Worm (Caenorhabditis elegans) whole organism, mixed stage, embryonic: Measurements from ENCODE around the gene nhr-86.

ENCODE experiments used
- M03D4.4 ChIP-seq: sonication (generic microtip); optimal IDR thresholded peaks from 2 replicates; lab custom pipeline; 2017; ENCODE audit warnings: mild to moderate bottlenecking, missing genetic modification characterization, missing compliant biosample characterization
- bed-3 ChIP-seq: fragments of 200-800 bp; sonication (Bioruptor generic); optimal IDR thresholded peaks from 3 replicates; lab custom pipeline; 2018; ENCODE audit warnings: mild to moderate bottlenecking, missing genetic modification characterization, moderate library complexity, missing compliant biosample characterization
- blmp-1 ChIP-seq: fragments of 150-350 bp; optimal IDR thresholded peaks from 2 replicates; lab custom pipeline; 2014; ENCODE audit warnings: missing biosample characterization, missing genetic modification characterization
- ceh-43 ChIP-seq: fragments of 200-800 bp; sonication (Bioruptor generic); optimal IDR thresholded peaks from 2 replicates; lab custom pipeline; 2018; ENCODE audit warnings: mild to moderate bottlenecking, missing genetic modification characterization, moderate library complexity, missing compliant biosample characterization
- ceh-83 ChIP-seq: fragments of 200-800 bp; sonication (Bioruptor generic); optimal IDR thresholded peaks from 2 replicates; lab custom pipeline; 2018; ENCODE audit warnings: mild to moderate bottlenecking, missing genetic modification characterization, missing compliant biosample characterization
- ces-1 ChIP-seq: fragments of 150-350 bp; optimal IDR thresholded peaks from 2 replicates; lab custom pipeline; 2014; ENCODE audit warnings: missing biosample characterization, missing genetic modification reagents, missing genetic modification characterization
- cnd-1 ChIP-seq: fragments of 200-800 bp; sonication (Bioruptor generic); optimal IDR thresholded peaks from 2 replicates; lab custom pipeline; 2018; ENCODE audit warnings: mild to moderate bottlenecking, missing genetic modification characterization, missing compliant biosample characterization
- elt-1 ChIP-seq: sonication (generic microtip); optimal IDR thresholded peaks from 2 replicates; lab custom pipeline; 2017; ENCODE audit warnings: missing genetic modification characterization, mild to moderate bottlenecking, missing compliant biosample characterization, antibody characterized with exemption, moderate library complexity, borderline replicate concordance; ENCODE audit not compliant: insufficient read depth
- elt-3 ChIP-seq: fragments of 150-350 bp; optimal IDR thresholded peaks from 2 replicates; lab custom pipeline; 2014; ENCODE audit warnings: missing biosample characterization, missing genetic modification characterization
- flh-1 ChIP-seq: fragments of 200-800 bp; sonication (Bioruptor generic); optimal IDR thresholded peaks from 2 replicates; lab custom pipeline; 2018; ENCODE audit warnings: mild to moderate bottlenecking, missing genetic modification characterization, moderate library complexity, missing compliant biosample characterization
- ham-2 ChIP-seq: fragments of 200-800 bp; sonication (Bioruptor generic); optimal IDR thresholded peaks from 2 replicates; lab custom pipeline; 2018; ENCODE audit warnings: mild to moderate bottlenecking, missing genetic modification characterization, missing compliant biosample characterization
- hlh-1 ChIP-seq: fragments of 150-350 bp; optimal IDR thresholded peaks from 2 replicates; lab custom pipeline; 2014; ENCODE audit warnings: missing biosample characterization, missing genetic modification reagents, missing genetic modification characterization
- lin-13 ChIP-seq: fragments of 150-350 bp; optimal IDR thresholded peaks from 2 replicates; lab custom pipeline; 2014; ENCODE audit warnings: missing biosample characterization, missing genetic modification characterization
- lin-32 ChIP-seq: fragments of 200-800 bp; sonication (Bioruptor generic); optimal IDR thresholded peaks from 2 replicates; lab custom pipeline; 2018; ENCODE audit warnings: mild to moderate bottlenecking, missing genetic modification characterization, missing compliant biosample characterization
- lsy-2 ChIP-seq: fragments of 150-350 bp; optimal IDR thresholded peaks from 2 replicates; lab custom pipeline; 2014; ENCODE audit warnings: missing biosample characterization, missing genetic modification characterization
- mab-5 ChIP-seq: fragments of 150-350 bp; optimal IDR thresholded peaks from 2 replicates; lab custom pipeline; 2014; ENCODE audit warnings: missing biosample characterization, missing genetic modification characterization
- mep-1 ChIP-seq: fragments of 150-350 bp; optimal IDR thresholded peaks from 2 replicates; lab custom pipeline; 2017; ENCODE audit warnings: missing biosample characterization, missing genetic modification reagents, missing genetic modification characterization, inconsistent platforms
- mls-2 ChIP-seq: sonication (generic microtip); optimal IDR thresholded peaks from 2 replicates; lab custom pipeline; 2016; ENCODE audit warnings: mild to moderate bottlenecking, missing genetic modification characterization, moderate library complexity, missing compliant biosample characterization
- nhr-12 ChIP-seq: fragments of 150-350 bp; optimal IDR thresholded peaks from 2 replicates; lab custom pipeline; 2014; ENCODE audit warnings: missing biosample characterization, missing genetic modification characterization
- nhr-2 ChIP-seq: fragments of 150-350 bp; optimal IDR thresholded peaks from 2 replicates; lab custom pipeline; 2014; ENCODE audit warnings: missing biosample characterization, missing genetic modification characterization
- nhr-237 ChIP-seq: fragments of 150-350 bp; optimal IDR thresholded peaks from 2 replicates; lab custom pipeline; 2014; ENCODE audit warnings: missing biosample characterization, missing genetic modification characterization
- nhr-28 ChIP-seq: fragments of 150-350 bp; optimal IDR thresholded peaks from 2 replicates; lab custom pipeline; 2014; ENCODE audit warnings: missing biosample characterization, missing genetic modification characterization
- nhr-76 ChIP-seq: sonication (generic microtip); optimal IDR thresholded peaks from 2 replicates; lab custom pipeline; 2017; ENCODE audit warnings: missing biosample characterization, missing genetic modification characterization
- pha-4 ChIP-seq: fragments of 150-350 bp; optimal IDR thresholded peaks from 2 replicates; lab custom pipeline; 2018; ENCODE audit warnings: missing biosample characterization, missing genetic modification reagents, missing genetic modification characterization
- sem-2 ChIP-seq: fragments of 200-800 bp; sonication (Bioruptor generic); optimal IDR thresholded peaks from 2 replicates; lab custom pipeline; 2018; ENCODE audit warnings: mild to moderate bottlenecking, missing genetic modification characterization, missing compliant biosample characterization
- sptf-1 ChIP-seq: sonication (generic microtip); optimal IDR thresholded peaks from 2 replicates; lab custom pipeline; 2017; ENCODE audit warnings: mild to moderate bottlenecking, missing genetic modification characterization, moderate library complexity, missing compliant biosample characterization
- tbx-8 ChIP-seq: fragments of 200-800 bp; sonication (Bioruptor generic); optimal IDR thresholded peaks from 2 replicates; lab custom pipeline; 2018; ENCODE audit warnings: mild to moderate bottlenecking, missing genetic modification characterization, moderate library complexity, missing compliant biosample characterization
- unc-120 ChIP-seq: sonication (generic microtip); optimal IDR thresholded peaks from 2 replicates; lab custom pipeline; 2017; ENCODE audit warnings: missing genetic modification characterization, missing compliant biosample characterization; ENCODE audit not compliant: poor library complexity, severe bottlenecking
- unc-39 ChIP-seq: fragments of 150-350 bp; optimal IDR thresholded peaks from 2 replicates; lab custom pipeline; 2014; ENCODE audit warnings: missing biosample characterization, missing genetic modification characterization
- unc-62 ChIP-seq: fragments of 150-350 bp; optimal IDR thresholded peaks from 2 replicates; lab custom pipeline; 2014; ENCODE audit warnings: missing biosample characterization, missing genetic modification reagents, missing genetic modification characterization
- zip-8 ChIP-seq: fragments of 150-350 bp; optimal IDR thresholded peaks from 2 replicates; lab custom pipeline; 2014; ENCODE audit warnings: missing biosample characterization, missing genetic modification characterization
- ztf-11 ChIP-seq: fragments of 150-350 bp; optimal IDR thresholded peaks from 2 replicates; lab custom pipeline; 2014; ENCODE audit warnings: missing biosample characterization, missing genetic modification characterization

The nhr-86 gene

ce11 chrV:2081894-2082293, 15.2 kb upstream of the nhr-86 start:
- no peak for TF ChIP-seq elt-1 (tag; lab: Kevin White, UChicago)
- TF ChIP-seq hlh-1 (tag; lab: Kevin White, UChicago), result peak; percentile 64
- TF ChIP-seq, all 35 proteins: peak for 1

- no peak for TF ChIP-seq ham-2
- no peak for TF ChIP-seq ces-1 (GFP tag; lab: Kevin White, UChicago)
- TF ChIP-seq nhr-28 (tag; lab: Kevin White, UChicago), result no peak
- no peak for TF ChIP-seq nhr-2 (tag; lab: Kevin White, UChicago)
- no peak for TF ChIP-seq lin-32
- no peak for TF ChIP-seq unc-39 (tag; lab: Kevin White, UChicago)
- TF ChIP-seq sptf-1 (tag; lab: Kevin White, UChicago), result no peak
- TF ChIP-seq tbx-8, result no peak
These were observed 14.6 kb upstream of the nhr-86 start for ce11 chrV:2081269-2081668.

ce11 chrV:2076043-2076442, 9.4 kb upstream of the nhr-86 start:
- TF ChIP-seq unc-120 (tag; lab: Kevin White, UChicago) (peak; percentile 13), unc-62 (peak; percentile 66), lin-13 (tag; lab: Kevin White, UChicago) (no peak)

- TF ChIP-seq mls-2 (tag; lab: Kevin White, UChicago) (no peak), unc-62 (no peak)
These were observed 6.2 kb upstream of the nhr-86 start, which contains the start of gene Y40B10A.9 for ce11 chrV:2072807-2073206. Gene Y40B10A.9 (minus strand): TSS chrV:2072907.

ce11 chrV:2068728-2069443, 2.2 kb upstream of the nhr-86 start:
- TF ChIP-seq M03D4.4 (tag; lab: Kevin White, UChicago) (no peak), ztf-11 (tag; lab: Kevin White, UChicago) (no peak), blmp-1 (tag; lab: Kevin White, UChicago) (no peak)

- TF ChIP-seq nhr-12 (no peak), ham-2 (no peak), nhr-2 (tag; lab: Kevin White, UChicago) (no peak)
These were observed 1.4 kb upstream of the nhr-86 start, which contains the start of gene lbp-9 for ce11 chrV:2067985-2068499. Gene lbp-9 (plus strand): TSS chrV:2068449.

- TF ChIP-seq lin-32, result no peak
- no peak for TF ChIP-seq nhr-237
- no peak for TF ChIP-seq cnd-1 (tag; lab: Kevin White, UChicago)
These were observed 769 bp upstream of the nhr-86 start for ce11 chrV:2067419-2067818.

ce11 chrV:2057324-2057723, 9.3 kb downstream of the nhr-86 start, which contains the start of gene comt-3:
Gene comt-3 (plus strand): TSS chrV:2057537.
- TF ChIP-seq sem-2 (GFP tag; lab: Kevin White, UChicago) (no peak), mab-5 (tag; lab: Kevin White, UChicago) (no peak), tbx-8 (no peak), pha-4 (no peak), ceh-43 (GFP tag; lab: Kevin White, UChicago) (no peak), nhr-76 (tag; lab: Kevin White, UChicago) (no peak), blmp-1 (tag; lab: Kevin White, UChicago) (no peak), bed-3 (no peak), nhr-28 (tag; lab: Kevin White, UChicago) (no peak), nhr-237 (no peak), flh-1 (GFP tag; lab: Kevin White, UChicago) (no peak), lsy-2 (tag; lab: Kevin White, UChicago) (no peak), mep-1 (tag; lab: Kevin White, UChicago) (no peak), lin-32 (no peak), unc-39 (tag; lab: Kevin White, UChicago) (no peak), ceh-83 (GFP tag; lab: Kevin White, UChicago) (no peak), nhr-12 (no peak), unc-62 (no peak), zip-8 (no peak), elt-3 (tag; lab: Kevin White, UChicago) (no peak)
